Fruit fly (Drosophila melanogaster) whole organism, prepupa: ENCODE measurements around the gene timeout.
A peak's percentile ranks its signal among the peaks of the same experiment; 100 is the strongest.

Experiments used
- Blimp-1 ChIP-seq: fragments of 200-800 bp; sonication (Bioruptor generic); optimal IDR thresholded peaks from 3 replicates; lab custom pipeline; 2017; ENCODE audit warnings: missing biosample characterization, missing genetic modification characterization, mild to moderate bottlenecking, moderate library complexity, missing genetic modification reagents
- CG10631 ChIP-seq: fragments of 200-800 bp; sonication (Bioruptor generic); optimal IDR thresholded peaks from 2 replicates; lab custom pipeline; 2016; ENCODE audit warnings: missing biosample characterization, missing genetic modification characterization
- CG11294 ChIP-seq: fragments of 200-800 bp; sonication (Bioruptor generic); IDR thresholded peaks from 2 replicates; pipeline ENCODE4 v1.3.6; 2022; ENCODE audit warnings: missing biosample characterization, missing genetic modification characterization
- CG3032 ChIP-seq: fragments of 200-800 bp; optimal IDR thresholded peaks from 2 replicates; lab custom pipeline; 2019; ENCODE audit warnings: missing biosample characterization, mild to moderate bottlenecking, missing genetic modification characterization, moderate library complexity
- CG31627 ChIP-seq: fragments of 200-800 bp; sonication (Bioruptor generic); optimal IDR thresholded peaks from 3 replicates; lab custom pipeline; 2016; ENCODE audit warnings: missing biosample characterization, missing genetic modification characterization
- CG34406 ChIP-seq: fragments of 200-800 bp; sonication (Bioruptor generic); optimal IDR thresholded peaks from 3 replicates; lab custom pipeline; 2016; ENCODE audit warnings: missing biosample characterization, missing genetic modification characterization
- CG3919 ChIP-seq: fragments of 200-800 bp; sonication (Bioruptor generic); optimal IDR thresholded peaks from 3 replicates; lab custom pipeline; 2016; ENCODE audit warnings: missing biosample characterization, missing genetic modification characterization
- CG6163 ChIP-seq: fragments of 200-800 bp; sonication (Bioruptor generic); IDR thresholded peaks from 3 replicates; pipeline ENCODE4 v1.3.6; 2022; ENCODE audit warnings: missing biosample characterization, missing genetic modification characterization
- CG6792 ChIP-seq: fragments of 200-800 bp; sonication (Bioruptor generic); optimal IDR thresholded peaks from 3 replicates; lab custom pipeline; 2016; ENCODE audit warnings: missing biosample characterization, missing genetic modification characterization
- CG6854 ChIP-seq: fragments of 200-800 bp; sonication (Bioruptor generic); optimal IDR thresholded peaks from 2 replicates; lab custom pipeline; 2017; ENCODE audit warnings: missing biosample characterization, mild to moderate bottlenecking, missing genetic modification characterization
- CG7368 ChIP-seq: fragments of 200-800 bp; sonication (Bioruptor generic); optimal IDR thresholded peaks from 3 replicates; lab custom pipeline; 2016; ENCODE audit warnings: missing biosample characterization, missing genetic modification characterization
- Eip78C ChIP-seq: fragments of 200-800 bp; sonication (Bioruptor generic); peaks from one replicate; lab custom pipeline; 2016; ENCODE audit warnings: missing biosample characterization, missing genetic modification characterization
- Eip93F ChIP-seq: fragments of 200-800 bp; sonication (Bioruptor generic); optimal IDR thresholded peaks from 2 replicates; lab custom pipeline; 2016; ENCODE audit warnings: missing biosample characterization, mild to moderate bottlenecking, missing genetic modification characterization
- Ets21C ChIP-seq: fragments of 200-800 bp; sonication (Bioruptor generic); optimal IDR thresholded peaks from 3 replicates; lab custom pipeline; 2016; ENCODE audit warnings: missing biosample characterization, missing genetic modification characterization
- Ets96B ChIP-seq: fragments of 200-800 bp; optimal IDR thresholded peaks from 2 replicates; lab custom pipeline; 2019; ENCODE audit warnings: missing biosample characterization, mild to moderate bottlenecking, missing genetic modification characterization, moderate library complexity
- Gug ChIP-seq: fragments of 200-800 bp; sonication (Bioruptor generic); IDR thresholded peaks from 2 replicates; pipeline ENCODE4 v1.3.6; 2022; ENCODE audit warnings: missing biosample characterization, missing genetic modification characterization
- Hr38 ChIP-seq: sonication (Bioruptor generic); optimal IDR thresholded peaks from 2 replicates; lab custom pipeline; 2016; ENCODE audit warnings: missing biosample characterization, missing genetic modification characterization
- Hr39 ChIP-seq: fragments of 200-800 bp; sonication (Bioruptor generic); optimal IDR thresholded peaks from 2 replicates; lab custom pipeline; 2016; ENCODE audit warnings: missing biosample characterization, missing genetic modification characterization
- Lpt ChIP-seq: fragments of 200-800 bp; sonication (Bioruptor generic); optimal IDR thresholded peaks from 3 replicates; lab custom pipeline; 2016; ENCODE audit warnings: missing biosample characterization, missing genetic modification characterization
- Met ChIP-seq: fragments of 200-800 bp; sonication (Bioruptor generic); optimal IDR thresholded peaks from 3 replicates; lab custom pipeline; 2016; ENCODE audit warnings: missing biosample characterization, missing genetic modification characterization
- OdsH ChIP-seq: fragments of 200-800 bp; sonication (Bioruptor generic); optimal IDR thresholded peaks from 3 replicates; lab custom pipeline; 2016; ENCODE audit warnings: missing biosample characterization, missing genetic modification characterization
- Smox ChIP-seq: fragments of 200-800 bp; sonication (Bioruptor generic); optimal IDR thresholded peaks from 3 replicates; lab custom pipeline; 2016; ENCODE audit warnings: missing biosample characterization, missing genetic modification characterization
- Sox102F ChIP-seq: fragments of 200-800 bp; sonication (Bioruptor generic); optimal IDR thresholded peaks from 2 replicates; lab custom pipeline; 2016; ENCODE audit warnings: missing biosample characterization, mild to moderate bottlenecking, missing genetic modification characterization
- Sox14 ChIP-seq: fragments of 200-800 bp; sonication (Bioruptor generic); optimal IDR thresholded peaks from 3 replicates; lab custom pipeline; 2016; ENCODE audit warnings: missing biosample characterization, missing genetic modification characterization
- Sox15 ChIP-seq: fragments of 200-800 bp; sonication (Bioruptor generic); optimal IDR thresholded peaks from 3 replicates; lab custom pipeline; 2016; ENCODE audit warnings: missing biosample characterization, missing genetic modification characterization
- cyc ChIP-seq: fragments of 200-800 bp; sonication (Bioruptor generic); optimal IDR thresholded peaks from 3 replicates; lab custom pipeline; 2016; ENCODE audit warnings: missing biosample characterization, missing genetic modification characterization
- dac ChIP-seq: fragments of 200-800 bp; sonication (Bioruptor generic); optimal IDR thresholded peaks from 2 replicates; lab custom pipeline; 2017; ENCODE audit warnings: missing biosample characterization, mild to moderate bottlenecking, missing genetic modification characterization
- fd59A ChIP-seq: fragments of 200-800 bp; sonication (Bioruptor generic); optimal IDR thresholded peaks from 2 replicates; lab custom pipeline; 2017; ENCODE audit warnings: missing biosample characterization, mild to moderate bottlenecking, missing genetic modification characterization, missing genetic modification reagents
- fd85E ChIP-seq: fragments of 200-800 bp; sonication (Bioruptor generic); optimal IDR thresholded peaks from 3 replicates; lab custom pipeline; 2016; ENCODE audit warnings: missing biosample characterization, missing genetic modification characterization
- fkh ChIP-seq: fragments of 200-800 bp; sonication (Bioruptor generic); optimal IDR thresholded peaks from 3 replicates; lab custom pipeline; 2017; ENCODE audit warnings: missing biosample characterization, mild to moderate bottlenecking, missing genetic modification characterization, moderate library complexity
- net ChIP-seq: fragments of 200-800 bp; sonication (Bioruptor generic); optimal IDR thresholded peaks from 3 replicates; lab custom pipeline; 2016; ENCODE audit warnings: missing biosample characterization, missing genetic modification characterization
- pdm3 ChIP-seq: fragments of 200-800 bp; sonication (Bioruptor generic); optimal IDR thresholded peaks from 3 replicates; lab custom pipeline; 2016; ENCODE audit warnings: missing biosample characterization, missing genetic modification characterization
- svp ChIP-seq: fragments of 200-800 bp; sonication (Bioruptor generic); peaks from one replicate; lab custom pipeline; 2016; ENCODE audit warnings: missing biosample characterization, missing genetic modification characterization
- topi ChIP-seq: fragments of 200-800 bp; sonication (Bioruptor generic); optimal IDR thresholded peaks from 3 replicates; lab custom pipeline; 2016; ENCODE audit warnings: missing biosample characterization, missing genetic modification characterization

The timeout gene

DNA sequence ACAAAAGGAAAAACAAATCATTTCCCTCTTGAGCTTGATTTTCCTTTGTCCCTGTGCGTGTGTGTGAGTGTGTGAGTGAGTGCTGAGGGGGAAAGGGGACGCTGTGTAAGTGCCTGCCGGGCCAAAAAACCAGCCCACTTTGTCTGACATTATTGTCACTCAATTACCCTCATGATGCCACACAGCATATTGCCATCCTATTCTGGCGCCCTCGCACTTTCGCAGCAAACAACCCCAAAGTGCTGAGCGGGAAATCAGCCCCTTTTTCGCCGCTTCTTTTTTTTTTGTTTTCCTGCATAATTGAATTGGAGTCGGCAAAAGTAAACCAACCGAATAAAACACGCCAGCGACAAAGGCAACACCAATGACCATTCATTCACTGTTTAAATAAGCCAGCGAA lies 12.7 kb upstream of the timeout start:
- TF ChIP-seq CG11294 (GFP tag; lab: Robert Waterston, UW) (no peak), CG10631 (GFP tag; lab: Kevin White, UChicago) (no peak)

DNA sequence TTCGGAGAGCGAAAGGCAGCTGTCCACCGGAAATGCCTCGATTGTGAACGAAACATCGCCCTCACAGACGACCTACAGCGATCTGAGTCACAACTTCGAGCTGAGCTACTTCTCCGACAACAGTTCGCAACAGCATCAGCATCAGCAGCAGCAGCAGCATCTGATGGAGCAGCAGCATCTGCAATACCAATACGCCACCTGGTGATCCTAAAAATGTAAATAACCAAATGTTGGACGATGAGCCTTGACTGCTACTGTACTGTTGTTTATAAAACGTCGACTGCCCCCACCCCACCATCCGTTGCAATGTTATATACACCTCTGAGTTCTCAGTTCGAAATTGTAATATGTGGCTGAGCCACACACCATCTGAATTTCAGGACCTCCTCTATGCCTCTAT lies 11.2 kb upstream of the timeout start:
- TF ChIP-seq Met (GFP tag; lab: Kevin White, UChicago) (no peak), Ets96B (tag; lab: Kevin White, UChicago) (no peak), Lpt (GFP tag; lab: Kevin White, UChicago) (no peak), Hr38 (GFP tag; lab: Kevin White, UChicago) (no peak), CG6854 (no peak), dac (GFP tag; lab: Kevin White, UChicago) (no peak), fd59A (GFP tag; lab: Kevin White, UChicago) (no peak), fkh (GFP tag; lab: Kevin White, UChicago) (no peak), Smox (GFP tag; lab: Kevin White, UChicago) (no peak), CG6163 (no peak), Hr39 (no peak), topi (no peak)

DNA sequence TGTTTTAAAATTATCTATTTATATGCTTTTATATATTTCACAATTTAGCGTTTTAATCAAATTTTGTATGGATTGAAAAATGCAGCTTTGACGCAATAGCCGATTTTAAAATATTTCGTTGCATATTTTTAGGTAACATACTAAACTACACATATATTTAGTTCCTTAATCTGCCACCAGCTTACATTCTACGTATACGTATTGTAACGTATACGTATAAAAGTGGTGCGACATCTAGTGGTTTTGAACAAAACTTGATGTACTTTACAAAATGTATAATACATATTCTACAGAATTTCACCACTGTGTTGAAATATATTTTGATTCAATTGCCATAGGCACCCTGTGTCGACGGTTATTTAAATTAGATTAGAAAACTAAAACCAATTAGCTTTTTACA lies 10.2 kb upstream of the timeout start:
- peak; percentile 51 for TF ChIP-seq CG31627 (GFP tag; lab: Kevin White, UChicago)
- TF ChIP-seq svp (GFP tag; lab: Kevin White, UChicago): peak; percentile 0
- TF ChIP-seq CG3919 (GFP tag; lab: Kevin White, UChicago): no peak
- no peak for TF ChIP-seq CG34406
- TF ChIP-seq Eip78C (GFP tag; lab: Kevin White, UChicago): peak; percentile 61
- TF ChIP-seq Hr39: peak; percentile 50
- no peak for TF ChIP-seq CG3032
- TF ChIP-seq OdsH (GFP tag; lab: Kevin White, UChicago): no peak
- TF ChIP-seq Lpt (GFP tag; lab: Kevin White, UChicago): no peak
- TF ChIP-seq CG6792 (GFP tag; lab: Kevin White, UChicago): no peak
- TF ChIP-seq Blimp-1 (GFP tag; lab: Kevin White, UChicago): no peak
- TF ChIP-seq cyc (GFP tag; lab: Kevin White, UChicago): peak; percentile 6

DNA sequence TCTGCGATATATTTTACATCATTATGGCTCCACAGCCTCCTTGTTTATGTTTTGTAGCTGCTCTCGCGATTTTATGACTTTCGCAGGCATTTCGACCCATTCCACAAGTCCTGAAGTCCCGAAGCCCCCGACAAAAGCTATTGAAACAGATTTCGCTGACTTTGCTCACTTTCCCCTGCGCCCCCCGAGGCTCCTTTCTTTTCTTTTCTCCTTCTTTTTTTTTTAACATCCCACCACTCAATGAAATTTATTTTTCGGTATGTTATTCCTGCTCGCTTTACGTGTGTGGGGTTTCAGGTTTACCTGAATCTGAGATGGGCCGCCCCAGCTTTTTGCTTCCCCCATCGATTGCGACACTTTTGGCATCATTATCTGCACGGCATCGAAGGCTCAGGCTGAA lies 6.1 kb upstream of the timeout start:
- TF ChIP-seq fkh (GFP tag; lab: Kevin White, UChicago): no peak
- TF ChIP-seq Smox (GFP tag; lab: Kevin White, UChicago): no peak
- TF ChIP-seq Blimp-1 (GFP tag; lab: Kevin White, UChicago): no peak
- TF ChIP-seq Sox15 (GFP tag; lab: Kevin White, UChicago): no peak
- no peak for TF ChIP-seq svp (GFP tag; lab: Kevin White, UChicago)
- TF ChIP-seq OdsH (GFP tag; lab: Kevin White, UChicago): no peak
- TF ChIP-seq pdm3 (GFP tag; lab: Kevin White, UChicago): no peak
- TF ChIP-seq CG10631 (GFP tag; lab: Kevin White, UChicago): no peak
- no peak for TF ChIP-seq Eip93F (GFP tag; lab: Kevin White, UChicago)
- no peak for TF ChIP-seq net (GFP tag; lab: Kevin White, UChicago)
- no peak for TF ChIP-seq Met (GFP tag; lab: Kevin White, UChicago)
- no peak for TF ChIP-seq CG6792 (GFP tag; lab: Kevin White, UChicago)
- TF ChIP-seq fd85E (GFP tag; lab: Kevin White, UChicago): no peak
- no peak for TF ChIP-seq Gug (GFP tag; lab: Robert Waterston, UW)
- no peak for TF ChIP-seq Sox102F

DNA sequence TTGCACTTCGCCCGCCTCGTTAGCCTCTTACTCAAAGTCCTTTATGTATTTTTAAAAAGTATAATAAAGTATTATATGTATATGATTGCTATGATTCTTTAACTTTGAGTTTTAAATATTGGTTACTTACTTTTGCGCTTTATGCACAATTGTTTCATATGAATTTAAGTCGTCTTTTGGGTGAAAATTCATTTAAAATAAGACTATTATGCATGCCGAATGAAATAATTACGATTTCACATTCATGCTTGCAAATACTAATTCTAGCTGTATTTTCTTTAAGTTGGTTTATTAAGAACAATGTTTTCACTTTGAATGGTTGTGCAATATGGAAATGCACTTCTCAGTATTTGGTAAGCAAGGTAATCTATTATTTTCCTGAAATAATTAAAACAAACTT lies 2.5 kb upstream of the timeout start, which contains the start of gene CG43063:
Gene CG43063, plus strand, starts transcription at position 301 of the 400 bp plus-strand sequence.
- TF ChIP-seq CG10631 (GFP tag; lab: Kevin White, UChicago) (no peak), net (GFP tag; lab: Kevin White, UChicago) (no peak), CG7368 (GFP tag; lab: Kevin White, UChicago) (no peak), Sox14 (GFP tag; lab: Kevin White, UChicago) (no peak), Ets21C (no peak)
